Worm (Caenorhabditis elegans): Measurements from ENCODE around the gene nhr-11.

Gene nhr-11

ce11 chrIV:9074244-9074723 lies 4.5 kb downstream of the nhr-11 start, which contains the start of gene mppb-1:
TSS of gene mppb-1 (plus strand) at chrIV:9074673.
- TF ChIP-seq unc-39 (tag; optimal IDR thresholded peaks at IDR 0.05) (no peak), nhr-237 (tag; optimal IDR thresholded peaks at IDR 0.05) (no peak), lin-13 (GFP tag; optimal IDR thresholded peaks at IDR 0.05) (peak; percentile 83), fos-1 (tag; optimal IDR thresholded peaks at IDR 0.05) (peak; percentile 51), sma-9 (GFP tag; optimal IDR thresholded peaks at IDR 0.05) (peak; percentile 92), sma-9 (tag; optimal IDR thresholded peaks at IDR 0.05) (no peak), lin-11 (tag; optimal IDR thresholded peaks at IDR 0.05) (peak; percentile 65), nhr-11 (tag; optimal IDR thresholded peaks at IDR 0.05) (no peak), nhr-77 (tag; optimal IDR thresholded peaks at IDR 0.05) (no peak), elt-3 (tag; optimal IDR thresholded peaks at IDR 0.05) (no peak), aly-2 (tag; optimal IDR thresholded peaks at IDR 0.05) (no peak), blmp-1 (tag; optimal IDR thresholded peaks at IDR 0.05; ENCODE audit: insufficient read depth) (peak; percentile 95), ceh-16 (tag; optimal IDR thresholded peaks at IDR 0.05) (no peak), egl-27 (tag; optimal IDR thresholded peaks at IDR 0.05) (peak; percentile 1), unc-62 (GFP tag; optimal IDR thresholded peaks at IDR 0.05) (no peak), gmeb-1 (tag; optimal IDR thresholded peaks at IDR 0.05) (peak; percentile 96), ztf-4 (tag; optimal IDR thresholded peaks at IDR 0.05) (peak; percentile 67), nhr-6 (tag; optimal IDR thresholded peaks at IDR 0.05) (no peak), lsy-2 (tag; optimal IDR thresholded peaks at IDR 0.05) (peak; percentile 63 to 85), alr-1 (tag; optimal IDR thresholded peaks at IDR 0.05) (no peak), mab-5 (tag; optimal IDR thresholded peaks at IDR 0.05) (peak; percentile 60), ceh-82 (tag; optimal IDR thresholded peaks at IDR 0.05) (no peak), nhr-25 (tag; optimal IDR thresholded peaks at IDR 0.05) (peak; percentile 84), nhr-23 (tag; optimal IDR thresholded peaks at IDR 0.05) (no peak), ZK546.5 (tag; optimal IDR thresholded peaks at IDR 0.05) (no peak), unc-55 (GFP tag; optimal IDR thresholded peaks at IDR 0.05) (peak; percentile 91), F13H6.1 (tag; optimal IDR thresholded peaks at IDR 0.05) (peak; percentile 77), mdl-1 (tag; optimal IDR thresholded peaks at IDR 0.05) (peak in 1 of 2 experiments; percentile 39), dmd-4 (tag; optimal IDR thresholded peaks at IDR 0.05) (no peak), ama-1 (optimal IDR thresholded peaks at IDR 0.05) (no peak), peb-1 (tag; optimal IDR thresholded peaks at IDR 0.05) (no peak), snpc-4 (tag; optimal IDR thresholded peaks at IDR 0.05) (peak; percentile 23), C34F6.9 (tag; optimal IDR thresholded peaks at IDR 0.05) (peak; percentile 85), skn-1 (tag; optimal IDR thresholded peaks at IDR 0.05) (peak; percentile 18), R02D3.7 (tag; optimal IDR thresholded peaks at IDR 0.05) (no peak), nhr-129 (tag; optimal IDR thresholded peaks at IDR 0.05) (peak; percentile 65), Y55F3AM.14 (GFP tag; optimal IDR thresholded peaks at IDR 0.05) (peak; percentile 26), crh-2 (tag; optimal IDR thresholded peaks at IDR 0.05) (peak; percentile 75), nhr-21 (tag; optimal IDR thresholded peaks at IDR 0.05) (peak; percentile 64), sma-3 (GFP tag; optimal IDR thresholded peaks at IDR 0.05) (peak; percentile 87), nhr-10 (tag; optimal IDR thresholded peaks at IDR 0.05) (no peak), sem-4 (tag; optimal IDR thresholded peaks at IDR 0.05) (no peak), elt-1 (tag; optimal IDR thresholded peaks at IDR 0.05) (no peak), nhr-12 (tag; optimal IDR thresholded peaks at IDR 0.05) (no peak), ztf-1 (GFP tag; conservative IDR thresholded peaks at IDR 0.05) (no peak), ztf-11 (tag; optimal IDR thresholded peaks at IDR 0.05) (no peak), mbf-1 (tag; optimal IDR thresholded peaks at IDR 0.05) (no peak), lin-39 (tag; optimal IDR thresholded peaks at IDR 0.05) (no peak), zag-1 (tag; optimal IDR thresholded peaks at IDR 0.05) (peak; percentile 28)
